Worm (Caenorhabditis elegans): ENCODE data around the gene F26D2.14.

Gene F26D2.14

DNA sequence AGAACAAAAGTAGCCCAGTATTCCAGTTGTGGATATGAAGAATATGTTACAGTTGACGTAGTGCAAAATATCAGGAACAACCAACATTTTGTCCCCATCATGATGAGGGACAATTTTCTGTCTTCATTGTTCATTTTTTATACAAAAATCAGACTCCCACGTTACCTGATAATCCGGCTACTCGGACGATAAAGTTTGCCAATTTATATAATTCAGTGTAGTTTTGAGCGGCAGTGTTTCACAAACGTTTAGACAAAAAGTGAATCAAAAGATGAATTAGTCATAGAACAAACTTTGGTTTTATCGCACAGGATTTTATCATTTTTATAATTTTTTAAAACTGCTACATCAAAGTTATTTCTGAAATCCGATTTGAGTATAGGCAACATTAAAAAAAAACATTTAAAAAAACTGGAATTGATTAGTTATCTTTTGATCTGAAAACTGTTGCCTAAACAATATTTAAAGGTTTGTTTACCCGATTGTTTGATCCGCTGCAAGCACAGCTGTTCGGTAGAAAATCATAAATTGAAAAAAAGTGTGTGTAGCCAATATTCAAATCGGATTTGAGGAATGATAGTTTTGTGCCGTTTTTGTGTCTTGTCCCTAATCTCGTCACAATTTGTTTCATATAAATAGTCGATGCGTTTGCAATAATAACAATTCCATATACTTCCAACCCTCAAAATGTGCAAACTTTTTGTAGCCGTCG lies 45.4 kb downstream of the F26D2.14 start, which contains the start of the genes F57E7.4 and spig-6:
Gene F57E7.4 (minus strand): TSS at position 101 of the 712 bp plus-strand sequence.
Gene spig-6 (plus strand): TSS at position 662 of the 712 bp plus-strand sequence.
- TF ChIP-seq pqm-1 (tag; optimal IDR thresholded peaks at IDR 0.05) (no peak), nhr-77 (tag; optimal IDR thresholded peaks at IDR 0.05) (no peak), ztf-11 (tag; optimal IDR thresholded peaks at IDR 0.05) (no peak), ztf-4 (tag; optimal IDR thresholded peaks at IDR 0.05) (no peak), unc-62 (GFP tag; optimal IDR thresholded peaks at IDR 0.05) (no peak), tbx-2 (tag; optimal IDR thresholded peaks at IDR 0.05) (no peak), nhr-23 (tag; optimal IDR thresholded peaks at IDR 0.05) (no peak), fos-1 (tag; optimal IDR thresholded peaks at IDR 0.05) (no peak)

DNA sequence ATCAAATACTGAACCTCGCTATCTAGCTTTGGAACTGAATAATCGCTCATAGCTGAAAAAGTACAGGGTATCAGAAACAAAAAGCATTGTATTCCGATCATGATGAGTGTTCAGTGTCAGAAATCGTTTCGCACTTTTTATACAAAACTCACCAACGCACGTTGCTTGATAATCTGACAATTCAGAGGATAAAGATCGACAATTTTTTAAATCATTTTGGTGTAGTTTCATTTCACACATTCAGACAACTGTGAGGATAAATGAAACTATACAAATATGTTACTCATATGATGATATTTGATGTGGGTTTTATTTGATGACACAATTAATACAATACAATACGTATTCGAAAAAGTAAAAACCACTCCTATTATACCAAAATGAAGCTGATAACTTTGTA lies 47.4 kb downstream of the F26D2.14 start, which contains the start of gene F57E7.2:
Gene F57E7.2 (minus strand): TSS at position 101 of the 400 bp plus-strand sequence.
- no peak for TF ChIP-seq nhr-28 (tag; optimal IDR thresholded peaks at IDR 0.05)
- TF ChIP-seq fos-1 (tag; optimal IDR thresholded peaks at IDR 0.05): no peak
- TF ChIP-seq ceh-9 (tag; optimal IDR thresholded peaks at IDR 0.05): no peak
- no peak for TF ChIP-seq elt-2 (tag; optimal IDR thresholded peaks at IDR 0.05)
- no peak for TF ChIP-seq ceh-16 (tag; optimal IDR thresholded peaks at IDR 0.05)
- TF ChIP-seq nhr-23 (tag; optimal IDR thresholded peaks at IDR 0.05): no peak
- no peak for TF ChIP-seq sea-2 (GFP tag; optimal IDR thresholded peaks at IDR 0.05)
- no peak for TF ChIP-seq egl-27 (tag; optimal IDR thresholded peaks at IDR 0.05)
- TF ChIP-seq nhr-11 (tag; optimal IDR thresholded peaks at IDR 0.05): no peak
- TF ChIP-seq R02D3.7 (tag; optimal IDR thresholded peaks at IDR 0.05): no peak
- TF ChIP-seq nhr-43 (tag; optimal IDR thresholded peaks at IDR 0.05; ENCODE audit: poor library complexity, severe bottlenecking): no peak
- TF ChIP-seq pqm-1 (tag; optimal IDR thresholded peaks at IDR 0.05): no peak

DNA sequence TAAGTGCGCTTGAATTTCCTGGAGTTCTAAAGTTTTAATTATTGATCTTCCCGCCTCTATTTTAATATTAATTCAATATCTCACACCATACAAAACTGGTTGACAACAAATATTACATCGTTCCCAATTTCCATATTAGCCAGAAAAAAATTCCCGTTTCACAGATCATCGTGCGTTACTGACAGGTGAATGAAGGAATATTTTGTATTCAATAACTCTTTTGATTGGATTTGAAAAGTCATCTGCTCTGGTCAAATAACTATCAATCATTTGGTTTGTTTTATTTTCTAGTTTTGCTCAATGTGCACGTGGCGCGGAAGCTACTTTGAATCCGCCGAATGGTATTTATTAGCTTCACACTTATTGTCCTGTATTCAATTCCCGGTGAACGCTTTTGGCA lies 48.0 kb downstream of the F26D2.14 start, which contains the start of gene srh-139:
Gene srh-139 (plus strand): TSS at position 301 of the 400 bp plus-strand sequence.
- TF ChIP-seq nhr-237 (tag; optimal IDR thresholded peaks at IDR 0.05): no peak
- TF ChIP-seq nhr-11 (tag; optimal IDR thresholded peaks at IDR 0.05): no peak
- TF ChIP-seq ama-1 (optimal IDR thresholded peaks at IDR 0.05): no peak
- no peak for TF ChIP-seq nfya-1 (tag; optimal IDR thresholded peaks at IDR 0.05; ENCODE audit: insufficient read depth)
- TF ChIP-seq unc-62 (GFP tag; optimal IDR thresholded peaks at IDR 0.05): no peak
- no peak for TF ChIP-seq ztf-11 (tag; optimal IDR thresholded peaks at IDR 0.05)
- no peak for TF ChIP-seq lin-15B (tag; optimal IDR thresholded peaks at IDR 0.05)
- TF ChIP-seq nhr-67 (tag; optimal IDR thresholded peaks at IDR 0.05): no peak
- TF ChIP-seq egl-5 (tag; optimal IDR thresholded peaks at IDR 0.05): no peak
- no peak for TF ChIP-seq ZK546.5 (tag; optimal IDR thresholded peaks at IDR 0.05)
- no peak for TF ChIP-seq unc-39 (tag; optimal IDR thresholded peaks at IDR 0.05)
- TF ChIP-seq pqm-1 (tag; optimal IDR thresholded peaks at IDR 0.05): no peak
